Fruit fly (Drosophila melanogaster) whole organism, embryonic: Measurements from ENCODE around the gene CG9676.
A peak's percentile ranks its signal among the peaks of the same experiment; 100 is the strongest.

ENCODE experiments used
- Atf-2 ChIP-seq: fragments of 200-800 bp; sonication (Bioruptor generic); optimal IDR thresholded peaks from 2 replicates; lab custom pipeline; 2016; ENCODE audit warnings: missing biosample characterization, missing genetic modification characterization
- BEAF-32 ChIP-seq: fragments of 200-800 bp; sonication (Bioruptor generic); optimal IDR thresholded peaks from 3 replicates; lab custom pipeline; 2017; ENCODE audit warnings: missing biosample characterization, missing genetic modification characterization, mild to moderate bottlenecking, moderate library complexity, missing genetic modification reagents
- Bteb2 ChIP-seq: fragments of 200-800 bp; sonication (Bioruptor generic); optimal IDR thresholded peaks from 2 replicates; lab custom pipeline; 2016; ENCODE audit warnings: missing biosample characterization, missing genetic modification characterization
- C15 ChIP-seq: fragments of 200-800 bp; sonication (Bioruptor generic); IDR thresholded peaks from 3 replicates; pipeline ENCODE4 v1.3.6; 2022; ENCODE audit warnings: missing biosample characterization, missing genetic modification characterization
- CG10147 ChIP-seq: fragments of 200-800 bp; sonication (Bioruptor generic); optimal IDR thresholded peaks from 2 replicates; lab custom pipeline; 2019; ENCODE audit warnings: missing biosample characterization, mild to moderate bottlenecking, missing genetic modification characterization, moderate library complexity
- CG10209 ChIP-seq: fragments of 200-800 bp; sonication (Bioruptor generic); optimal IDR thresholded peaks from 3 replicates; lab custom pipeline; 2017; ENCODE audit warnings: missing biosample characterization, mild to moderate bottlenecking, missing genetic modification characterization, missing genetic modification reagents
- CG11560 ChIP-seq: fragments of 200-800 bp; sonication (Bioruptor generic); IDR thresholded peaks from 3 replicates; pipeline ENCODE4 v1.3.6; 2022; ENCODE audit warnings: missing biosample characterization, missing genetic modification characterization
- CG11723 ChIP-seq: fragments of 200-800 bp; sonication (Bioruptor generic); optimal IDR thresholded peaks from 2 replicates; lab custom pipeline; 2017; ENCODE audit warnings: missing biosample characterization, mild to moderate bottlenecking, missing genetic modification characterization
- CG12299 ChIP-seq: fragments of 200-800 bp; sonication (Bioruptor generic); optimal IDR thresholded peaks from 2 replicates; lab custom pipeline; 2018; ENCODE audit warnings: missing biosample characterization, mild to moderate bottlenecking, missing genetic modification characterization
- CG13287 ChIP-seq: fragments of 200-800 bp; sonication (Bioruptor generic); IDR thresholded peaks from 2 replicates; pipeline ENCODE4 v1.3.6; 2022; ENCODE audit warnings: missing biosample characterization, missing genetic modification characterization; ENCODE audit not compliant: partially characterized antibody
- CG14667 ChIP-seq: fragments of 200-800 bp; sonication (Bioruptor generic); IDR thresholded peaks from 2 replicates; pipeline ENCODE4 v1.3.6; 2022; ENCODE audit warnings: missing biosample characterization, missing genetic modification characterization
- CG14860 ChIP-seq: fragments of 200-800 bp; sonication (Bioruptor generic); IDR thresholded peaks from 3 replicates; pipeline ENCODE4 v1.3.6; 2022; ENCODE audit warnings: missing biosample characterization, missing genetic modification characterization; ENCODE audit not compliant: partially characterized antibody
- CG1647 ChIP-seq: fragments of 200-800 bp; sonication (Bioruptor generic); optimal IDR thresholded peaks from 3 replicates; lab custom pipeline; 2016; ENCODE audit warnings: missing biosample characterization, missing genetic modification characterization
- CG16779 ChIP-seq: fragments of 200-800 bp; sonication (Bioruptor generic); IDR thresholded peaks from 2 replicates; pipeline ENCODE4 v1.3.6; 2022; ENCODE audit warnings: missing biosample characterization, missing genetic modification characterization
- CG1832 ChIP-seq: fragments of 200-800 bp; sonication (Bioruptor generic); optimal IDR thresholded peaks from 2 replicates; lab custom pipeline; 2017; ENCODE audit warnings: missing biosample characterization, mild to moderate bottlenecking, missing genetic modification characterization, inconsistent platforms
- CG2678 ChIP-seq: fragments of 200-800 bp; sonication (Bioruptor generic); optimal IDR thresholded peaks from 3 replicates; lab custom pipeline; 2019; ENCODE audit warnings: missing biosample characterization, mild to moderate bottlenecking, missing genetic modification characterization, moderate library complexity
- CG33557 ChIP-seq: fragments of 200-800 bp; sonication (Bioruptor generic); optimal IDR thresholded peaks from 2 replicates; lab custom pipeline; 2019; ENCODE audit warnings: missing biosample characterization, mild to moderate bottlenecking, missing genetic modification characterization, moderate library complexity
- CG3838 ChIP-seq: fragments of 200-800 bp; sonication (Bioruptor generic); optimal IDR thresholded peaks from 3 replicates; lab custom pipeline; 2016; ENCODE audit warnings: missing biosample characterization, missing genetic modification characterization
- CG5245 ChIP-seq: fragments of 200-800 bp; sonication (Bioruptor generic); optimal IDR thresholded peaks from 3 replicates; lab custom pipeline; 2016; ENCODE audit warnings: missing biosample characterization, missing genetic modification characterization
- CG6683 ChIP-seq: fragments of 200-800 bp; sonication (Bioruptor generic); optimal IDR thresholded peaks from 2 replicates; lab custom pipeline; 2017; ENCODE audit warnings: missing biosample characterization, mild to moderate bottlenecking, missing genetic modification characterization, missing genetic modification reagents
- CG6813 ChIP-seq: fragments of 200-800 bp; sonication (Bioruptor generic); optimal IDR thresholded peaks from 2 replicates; lab custom pipeline; 2017; ENCODE audit warnings: missing biosample characterization, missing genetic modification characterization, mild to moderate bottlenecking, moderate library complexity, missing genetic modification reagents
- CG7271 ChIP-seq: fragments of 200-800 bp; sonication (Bioruptor generic); optimal IDR thresholded peaks from 2 replicates; lab custom pipeline; 2018; ENCODE audit warnings: missing biosample characterization, mild to moderate bottlenecking, missing genetic modification characterization, moderate library complexity
- CG7357 ChIP-seq: fragments of 200-800 bp; sonication (Bioruptor generic); IDR thresholded peaks from 3 replicates; pipeline ENCODE4 v1.3.6; 2022; ENCODE audit warnings: missing biosample characterization, missing genetic modification characterization
- CG7963 ChIP-seq: fragments of 200-800 bp; sonication (Bioruptor generic); IDR thresholded peaks from 3 replicates; pipeline ENCODE4 v1.3.6; 2022; ENCODE audit warnings: missing biosample characterization, missing genetic modification characterization; ENCODE audit not compliant: partially characterized antibody
- CG8388 ChIP-seq: fragments of 200-800 bp; sonication (Bioruptor generic); optimal IDR thresholded peaks from 2 replicates; lab custom pipeline; 2019; ENCODE audit warnings: missing biosample characterization, mild to moderate bottlenecking, missing genetic modification characterization, moderate library complexity
- Dfd ChIP-seq, 2 experiments: fragments of >200 bp; optimal IDR thresholded peaks; 2 replicates each; lab custom pipeline; 2017; ENCODE audit warnings: missing biosample characterization in 2 of 2, missing genetic modification characterization in 2 of 2
- Drgx ChIP-seq: fragments of 200-800 bp; sonication (Bioruptor generic); IDR thresholded peaks from 2 replicates; pipeline ENCODE4 v1.3.6; 2022; ENCODE audit warnings: missing biosample characterization, missing genetic modification characterization
- H15 ChIP-seq: fragments of 200-800 bp; sonication (Bioruptor generic); IDR thresholded peaks from 3 replicates; pipeline ENCODE4 v1.3.6; 2022; ENCODE audit warnings: missing biosample characterization, missing genetic modification characterization
- Hr3 ChIP-seq: fragments of 200-800 bp; sonication (Bioruptor generic); optimal IDR thresholded peaks from 3 replicates; lab custom pipeline; 2016; ENCODE audit warnings: missing biosample characterization, missing genetic modification characterization
- Hr51 ChIP-seq, 2 experiments: fragments of 200-800 bp; sonication (Bioruptor generic); optimal IDR thresholded peaks; 2 replicates in 1 of 2; 3 replicates in 1 of 2; lab custom pipeline; 2016 to 2018; ENCODE audit warnings: missing biosample characterization in 2 of 2, missing genetic modification characterization in 2 of 2, mild to moderate bottlenecking in 1 of 2, moderate library complexity in 1 of 2
- Myb ChIP-seq: fragments of 200-800 bp; sonication (Bioruptor generic); optimal IDR thresholded peaks from 2 replicates; lab custom pipeline; 2016; ENCODE audit warnings: missing biosample characterization, missing genetic modification characterization
- Ssrp ChIP-seq: fragments of 200-800 bp; sonication (Bioruptor generic); optimal IDR thresholded peaks from 2 replicates; lab custom pipeline; 2018; ENCODE audit warnings: missing biosample characterization, mild to moderate bottlenecking, missing genetic modification characterization, moderate library complexity
- crc ChIP-seq: fragments of 200-800 bp; sonication (Bioruptor generic); optimal IDR thresholded peaks from 2 replicates; lab custom pipeline; 2016; ENCODE audit warnings: missing biosample characterization, missing genetic modification characterization
- cwo ChIP-seq: fragments of 200-800 bp; sonication (Bioruptor generic); optimal IDR thresholded peaks from 3 replicates; lab custom pipeline; 2017; ENCODE audit warnings: missing biosample characterization, missing genetic modification characterization, mild to moderate bottlenecking, moderate library complexity, missing genetic modification reagents
- dati ChIP-seq: fragments of 200-800 bp; sonication (Bioruptor generic); IDR thresholded peaks from 2 replicates; pipeline ENCODE4 v1.3.6; 2022; ENCODE audit warnings: missing biosample characterization, missing genetic modification characterization
- gcm2 ChIP-seq: fragments of 200-800 bp; sonication (Bioruptor generic); optimal IDR thresholded peaks from 2 replicates; lab custom pipeline; 2016; ENCODE audit warnings: missing biosample characterization, missing genetic modification characterization
- gfzf ChIP-seq: fragments of 200-800 bp; sonication (Bioruptor generic); optimal IDR thresholded peaks from 2 replicates; lab custom pipeline; 2016; ENCODE audit warnings: missing biosample characterization, mild to moderate bottlenecking, missing genetic modification characterization, moderate library complexity
- gsb ChIP-seq: fragments of 200-800 bp; sonication (Bioruptor generic); IDR thresholded peaks from 2 replicates; pipeline ENCODE4 v1.3.6; 2022; ENCODE audit warnings: missing biosample characterization, missing genetic modification characterization
- hkb ChIP-seq, 2 experiments: fragments of 200-800 bp in 1 of 2; fragments of >200 bp in 1 of 2; sonication (Bioruptor generic) in 1 of 2; IDR thresholded peaks in 1 of 2; optimal IDR thresholded peaks in 1 of 2; 2 replicates each; pipeline versions ENCODE4 v1.3.6 to Lab custom; 2017 to 2022; ENCODE audit warnings: missing biosample characterization in 1 of 2, missing genetic modification characterization in 1 of 2
- kni ChIP-seq: fragments of 200-800 bp; sonication (Bioruptor generic); optimal IDR thresholded peaks from 3 replicates; lab custom pipeline; 2017; ENCODE audit warnings: mild to moderate bottlenecking, missing biosample characterization, missing genetic modification reagents, missing genetic modification characterization
- lab ChIP-seq: fragments of 200-800 bp; sonication (Bioruptor generic); optimal IDR thresholded peaks from 3 replicates; lab custom pipeline; 2017; ENCODE audit warnings: missing biosample characterization, missing genetic modification characterization, mild to moderate bottlenecking, moderate library complexity, missing genetic modification reagents
- lola ChIP-seq, 3 experiments: fragments of >200 bp in 2 of 3; fragments of 200-800 bp in 1 of 3; sonication (Bioruptor generic) in 1 of 3; optimal IDR thresholded peaks; 2 replicates each; lab custom pipeline; 2017 to 2019; ENCODE audit warnings: missing biosample characterization in 3 of 3, missing genetic modification characterization in 3 of 3, mild to moderate bottlenecking in 1 of 3, moderate library complexity in 1 of 3
- slou ChIP-seq: fragments of 200-800 bp; sonication (Bioruptor generic); optimal IDR thresholded peaks from 3 replicates; lab custom pipeline; 2016; ENCODE audit warnings: missing biosample characterization, missing genetic modification characterization
- sqz ChIP-seq: fragments of 200-800 bp; sonication (Bioruptor generic); optimal IDR thresholded peaks from 3 replicates; lab custom pipeline; 2018; ENCODE audit warnings: missing biosample characterization, mild to moderate bottlenecking, missing genetic modification characterization
- unc-4 ChIP-seq: fragments of 200-800 bp; sonication (Bioruptor generic); IDR thresholded peaks from 2 replicates; pipeline ENCODE4 v1.3.6; 2022; ENCODE audit warnings: missing biosample characterization, missing genetic modification characterization; ENCODE audit not compliant: partially characterized antibody
- zen2 ChIP-seq: fragments of 200-800 bp; sonication (Bioruptor generic); IDR thresholded peaks from 3 replicates; pipeline ENCODE4 v1.3.6; 2022; ENCODE audit warnings: missing biosample characterization, missing genetic modification characterization; ENCODE audit not compliant: partially characterized antibody

Gene CG9676

DNA sequence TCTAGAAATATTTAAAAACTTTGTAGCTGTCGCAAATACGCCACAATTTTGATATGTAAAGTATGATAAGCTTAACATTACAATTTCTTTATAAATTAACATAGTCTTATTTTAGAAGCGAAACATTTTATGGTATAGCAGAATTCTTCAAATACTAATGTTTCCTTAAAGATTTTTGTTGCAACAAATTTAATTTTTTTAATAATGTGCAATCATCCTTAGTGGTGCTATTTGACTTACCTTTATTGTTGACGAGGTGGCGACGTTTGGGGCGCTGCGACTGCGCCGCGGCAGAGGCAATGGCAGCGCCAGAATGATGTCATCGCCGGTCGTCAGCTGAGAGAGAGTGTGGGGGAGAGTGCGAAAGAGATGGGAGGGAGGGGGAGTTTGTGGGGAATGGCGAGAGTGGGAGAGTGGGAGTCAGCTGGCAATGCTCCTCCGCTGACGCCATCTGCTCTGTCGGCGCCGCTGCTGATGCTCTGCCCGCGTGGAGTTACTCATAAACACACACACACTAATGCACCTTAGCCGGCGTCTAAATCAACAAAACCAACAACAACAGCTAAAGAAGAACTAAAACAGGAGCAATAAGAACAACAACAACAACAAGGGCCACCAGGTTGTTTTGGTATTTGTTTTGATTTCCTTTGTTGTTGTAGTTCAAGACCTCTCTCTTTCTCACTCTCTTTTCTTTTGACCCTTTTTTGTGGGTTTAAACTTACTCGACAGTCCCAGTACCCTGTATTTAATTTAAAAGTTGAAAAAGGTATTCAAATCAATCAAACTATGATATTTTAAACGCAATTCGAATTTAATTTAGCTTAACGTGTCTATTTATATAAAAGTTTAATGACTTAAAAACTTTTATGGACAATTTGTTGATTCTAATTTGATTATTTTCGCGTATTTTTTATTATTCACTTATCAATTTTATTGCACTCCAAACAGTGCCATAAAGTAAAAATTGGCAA, 23.5 kb upstream of the CG9676 start (continued):
- no peak for TF ChIP-seq hkb (optimal IDR thresholded peaks at IDR 0.05; lab: Kevin White, UChicago)
- peak; percentile 83 for TF ChIP-seq hkb (GFP tag; IDR thresholded peaks at IDR 0.05; lab: Robert Waterston, UW)
- TF ChIP-seq unc-4 (GFP tag; lab: Robert Waterston, UW): no peak
- no peak for TF ChIP-seq CG7963 (GFP tag; lab: Robert Waterston, UW)
- peak; percentile 61; the same call in 1 of the 2 replicates for TF ChIP-seq Drgx
- TF ChIP-seq CG16779 (GFP tag; lab: Robert Waterston, UW): no peak
- peak in 1 of 3 experiments; percentile 71 for TF ChIP-seq lola (GFP tag; optimal IDR thresholded peaks at IDR 0.05; lab: Kevin White, UChicago)
- TF ChIP-seq Hr3 (GFP tag; lab: Kevin White, UChicago): peak; percentile 70
- TF ChIP-seq CG6813 (GFP tag; lab: Kevin White, UChicago): peak; percentile 20
- TF ChIP-seq CG3838: no peak
- no peak for TF ChIP-seq CG7271 (tag; lab: Kevin White, UChicago)
- TF ChIP-seq kni (GFP tag; lab: Kevin White, UChicago): no peak
- no peak for TF ChIP-seq CG14860 (GFP tag; lab: Robert Waterston, UW)
- TF ChIP-seq Bteb2 (GFP tag; lab: Kevin White, UChicago): peak; percentile 66
- TF ChIP-seq Dfd (GFP tag; optimal IDR thresholded peaks at IDR 0.05; lab: Kevin White, UChicago): no peak
- peak; percentile 10 for TF ChIP-seq slou (GFP tag; lab: Kevin White, UChicago)
- TF ChIP-seq CG1647 (GFP tag; lab: Kevin White, UChicago): no peak
- TF ChIP-seq C15 (GFP tag; lab: Robert Waterston, UW): no peak
- TF ChIP-seq CG10209 (GFP tag; lab: Kevin White, UChicago): peak; percentile 51
- TF ChIP-seq CG10147 (GFP tag; lab: Kevin White, UChicago): peak; percentile 43
- no peak for TF ChIP-seq CG6683 (GFP tag; lab: Kevin White, UChicago)
- TF ChIP-seq cwo (GFP tag; lab: Kevin White, UChicago): peak; percentile 24
- no peak for TF ChIP-seq dati (GFP tag; lab: Robert Waterston, UW)
- TF ChIP-seq gcm2 (GFP tag; lab: Kevin White, UChicago): peak; percentile 10
- TF ChIP-seq Myb (GFP tag; lab: Kevin White, UChicago): peak; percentile 23
- no peak for TF ChIP-seq zen2 (GFP tag; lab: Robert Waterston, UW)
- TF ChIP-seq CG5245 (GFP tag; lab: Kevin White, UChicago): no peak
- peak; percentile 52 for TF ChIP-seq CG11723 (GFP tag; lab: Kevin White, UChicago)
- TF ChIP-seq CG13287 (GFP tag; lab: Robert Waterston, UW): no peak
- TF ChIP-seq CG14667 (GFP tag; lab: Robert Waterston, UW): peak; percentile 34
- TF ChIP-seq H15: peak; percentile 63; the same call in 1 of the 3 replicates
- no peak for TF ChIP-seq CG11560
- TF ChIP-seq CG12299 (tag; lab: Kevin White, UChicago): peak; percentile 73
- no peak for TF ChIP-seq sqz (GFP tag; lab: Kevin White, UChicago)
- peak; percentile 79 for TF ChIP-seq Ssrp (tag; lab: Kevin White, UChicago)
- TF ChIP-seq crc (GFP tag; lab: Kevin White, UChicago): peak; percentile 46
- TF ChIP-seq CG2678 (tag; lab: Kevin White, UChicago): peak; percentile 76
- peak; percentile 54; the same call in 2 of the 3 replicates for TF ChIP-seq CG7357
- peak; percentile 80 for TF ChIP-seq CG8388
- TF ChIP-seq Atf-2 (GFP tag; lab: Kevin White, UChicago): peak; percentile 59
- TF ChIP-seq gfzf (GFP tag; lab: Kevin White, UChicago): no peak
- TF ChIP-seq gsb: 0 out of 2 replicates have a peak, but pooled peaks have one; percentile 27
- peak; percentile 78 for TF ChIP-seq lab (GFP tag; lab: Kevin White, UChicago)
- peak in 1 of 2 experiments; percentile 89 for TF ChIP-seq Hr51 (GFP tag; optimal IDR thresholded peaks at IDR 0.05; lab: Kevin White, UChicago)
- TF ChIP-seq CG33557 (GFP tag; lab: Kevin White, UChicago): peak; percentile 31
- no peak for TF ChIP-seq CG1832 (GFP tag; lab: Kevin White, UChicago)
- no peak for TF ChIP-seq BEAF-32 (GFP tag; lab: Kevin White, UChicago)
